Fruit fly (Drosophila melanogaster): ENCODE data around the gene CG31145.
A peak's percentile ranks its signal among the peaks of the same experiment; 100 is the strongest.

Gene CG31145

DNA sequence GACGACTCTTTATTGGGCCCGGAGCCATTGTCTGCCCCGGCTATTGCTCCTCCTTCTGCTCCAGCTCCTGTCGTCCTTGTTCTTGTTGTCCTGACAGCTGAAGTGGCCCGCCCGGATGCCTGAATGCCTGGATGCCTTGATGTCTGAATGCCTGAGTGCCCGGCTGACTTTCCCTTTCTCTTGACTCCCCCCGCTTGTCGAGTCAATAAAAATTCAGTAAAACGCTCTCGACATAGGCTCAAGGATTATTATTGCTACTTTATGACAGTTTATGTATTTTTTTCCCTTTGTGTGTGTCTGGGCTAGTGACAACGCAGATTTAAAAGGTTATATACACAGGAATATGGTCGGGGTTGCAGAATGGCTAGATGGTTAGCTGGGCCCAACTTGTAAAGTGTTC is 19.6 kb downstream of the CG31145 start:
- TF ChIP-seq CG3032 (tag; optimal IDR thresholded peaks at IDR 0.05) (no peak), Eip93F (GFP tag; optimal IDR thresholded peaks at IDR 0.05) (no peak), CG8632 (GFP tag; optimal IDR thresholded peaks at IDR 0.05) (no peak), fd59A (GFP tag; optimal IDR thresholded peaks at IDR 0.05) (no peak), svp (GFP tag) (no peak), achi (GFP tag; optimal IDR thresholded peaks at IDR 0.05) (no peak), salr (GFP tag; optimal IDR thresholded peaks at IDR 0.05) (no peak), Sox15 (GFP tag; optimal IDR thresholded peaks at IDR 0.05) (no peak), cyc (GFP tag; optimal IDR thresholded peaks at IDR 0.05) (no peak), CG7368 (GFP tag; optimal IDR thresholded peaks at IDR 0.05) (no peak), dac (GFP tag; optimal IDR thresholded peaks at IDR 0.05) (no peak), esn (GFP tag; optimal IDR thresholded peaks at IDR 0.05) (no peak), CG10669 (GFP tag; optimal IDR thresholded peaks at IDR 0.05) (no peak)

DNA sequence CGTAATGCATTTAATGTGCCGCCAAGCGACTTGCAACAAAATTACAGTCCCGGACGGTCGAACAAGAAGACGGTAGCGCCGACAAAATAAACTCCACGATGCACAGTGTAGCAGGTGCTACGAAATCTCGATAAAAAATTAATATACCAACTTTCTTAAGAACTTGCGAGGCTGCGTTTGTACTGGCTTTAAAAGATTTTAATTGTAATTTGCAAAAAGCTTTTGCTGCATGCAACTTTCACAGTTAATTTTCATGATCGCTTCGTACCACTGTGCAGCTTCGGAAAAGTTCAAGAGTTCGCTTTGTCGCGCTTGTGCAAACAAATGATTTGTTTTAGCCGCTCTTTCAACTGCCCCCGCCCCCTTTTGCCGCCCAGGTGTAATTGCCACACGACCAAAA is 23.3 kb downstream of the CG31145 start:
- peak; percentile 93 for TF ChIP-seq Eip78C (GFP tag)
- TF ChIP-seq CG3032 (tag; optimal IDR thresholded peaks at IDR 0.05): peak; percentile 46
- TF ChIP-seq CG16779 (tag; optimal IDR thresholded peaks at IDR 0.05): peak; percentile 18
- TF ChIP-seq CG34406 (GFP tag; optimal IDR thresholded peaks at IDR 0.05): peak; percentile 68
- no peak for TF ChIP-seq Blimp-1 (GFP tag; optimal IDR thresholded peaks at IDR 0.05)
- TF ChIP-seq esn (GFP tag; optimal IDR thresholded peaks at IDR 0.05): peak; percentile 70
- peak; percentile 68 for TF ChIP-seq Ets21C (GFP tag; optimal IDR thresholded peaks at IDR 0.05)
- peak; percentile 74 for TF ChIP-seq topi (GFP tag; optimal IDR thresholded peaks at IDR 0.05)
- TF ChIP-seq CG8632 (GFP tag; optimal IDR thresholded peaks at IDR 0.05): peak; percentile 62
- peak; percentile 88 for TF ChIP-seq CG32006 (GFP tag; optimal IDR thresholded peaks at IDR 0.05)
- peak; percentile 92 for TF ChIP-seq Hr4 (GFP tag; optimal IDR thresholded peaks at IDR 0.05)
- no peak for TF ChIP-seq CG9139 (GFP tag; optimal IDR thresholded peaks at IDR 0.05)
- TF ChIP-seq CG10669 (GFP tag; optimal IDR thresholded peaks at IDR 0.05): peak; percentile 68
- TF ChIP-seq lz (GFP tag; optimal IDR thresholded peaks at IDR 0.05): peak; percentile 65
- TF ChIP-seq achi (GFP tag; optimal IDR thresholded peaks at IDR 0.05): peak; percentile 80
- TF ChIP-seq CG6854 (GFP tag; optimal IDR thresholded peaks at IDR 0.05): no peak
- peak; percentile 66 for TF ChIP-seq Smox (GFP tag; optimal IDR thresholded peaks at IDR 0.05)
- peak; percentile 89 for TF ChIP-seq svp (GFP tag)
- peak; percentile 81 for TF ChIP-seq Lpt (GFP tag; optimal IDR thresholded peaks at IDR 0.05)
- TF ChIP-seq Hr38 (GFP tag; optimal IDR thresholded peaks at IDR 0.05): peak; percentile 81
- TF ChIP-seq CG8119 (GFP tag; IDR thresholded peaks at IDR 0.05): peak; percentile 92
- peak; percentile 67 for TF ChIP-seq CG7368 (GFP tag; optimal IDR thresholded peaks at IDR 0.05)
- TF ChIP-seq CG6276 (GFP tag; optimal IDR thresholded peaks at IDR 0.05): peak; percentile 88
- TF ChIP-seq Sox102F (GFP tag; optimal IDR thresholded peaks at IDR 0.05): peak; percentile 73
- TF ChIP-seq CG31627 (GFP tag; optimal IDR thresholded peaks at IDR 0.05): peak; percentile 74
- TF ChIP-seq CG10631 (GFP tag; optimal IDR thresholded peaks at IDR 0.05): peak; percentile 61
- TF ChIP-seq cyc (GFP tag; optimal IDR thresholded peaks at IDR 0.05): peak; percentile 72
- peak; percentile 93 for TF ChIP-seq eg (GFP tag; IDR thresholded peaks at IDR 0.05)
- TF ChIP-seq Sox14 (GFP tag; optimal IDR thresholded peaks at IDR 0.05): peak; percentile 78
- TF ChIP-seq salr (GFP tag; optimal IDR thresholded peaks at IDR 0.05): peak; percentile 53 to 61
- peak; percentile 80 for TF ChIP-seq Hr39 (GFP tag; optimal IDR thresholded peaks at IDR 0.05)
- peak; percentile 85 for TF ChIP-seq CG4318 (GFP tag; optimal IDR thresholded peaks at IDR 0.05)
- TF ChIP-seq vri (GFP tag; optimal IDR thresholded peaks at IDR 0.05): peak; percentile 36
- TF ChIP-seq Sox15 (GFP tag; optimal IDR thresholded peaks at IDR 0.05): peak; percentile 63
- peak; percentile 67 for TF ChIP-seq CG11902 (GFP tag; optimal IDR thresholded peaks at IDR 0.05)
- TF ChIP-seq CG6792 (GFP tag; optimal IDR thresholded peaks at IDR 0.05): peak; percentile 65
- peak; percentile 49 for TF ChIP-seq CG1621 (tag; optimal IDR thresholded peaks at IDR 0.05)
- peak; percentile 70 for TF ChIP-seq CG11762 (GFP tag; optimal IDR thresholded peaks at IDR 0.05; ENCODE audit: insufficient read depth)
- TF ChIP-seq pdm3 (GFP tag; optimal IDR thresholded peaks at IDR 0.05): peak; percentile 84
- TF ChIP-seq OdsH (GFP tag; optimal IDR thresholded peaks at IDR 0.05): peak; percentile 88
- TF ChIP-seq Eip93F (GFP tag; optimal IDR thresholded peaks at IDR 0.05): no peak
- peak; percentile 79; the same call in 1 of the 2 replicates for TF ChIP-seq CG11294 (GFP tag; IDR thresholded peaks at IDR 0.05)
- TF ChIP-seq Met (GFP tag; optimal IDR thresholded peaks at IDR 0.05): peak; percentile 73
- peak; percentile 40 for TF ChIP-seq fd59A (GFP tag; optimal IDR thresholded peaks at IDR 0.05)
- TF ChIP-seq acj6 (GFP tag; optimal IDR thresholded peaks at IDR 0.05): peak; percentile 84
- peak; percentile 40 for TF ChIP-seq CG6808 (GFP tag; optimal IDR thresholded peaks at IDR 0.05)
- TF ChIP-seq ss (GFP tag; optimal IDR thresholded peaks at IDR 0.05): peak in 1 of 2 experiments; percentile 11

Data from whole organism, prepupa.